Fruit fly (Drosophila melanogaster) whole organism: ENCODE measurements around the gene arg.

Experiments
- EcR ChIP-seq, 2 experiments: fragments of >200 bp; optimal IDR thresholded peaks; 2 replicates each; lab custom pipeline; 2017; ENCODE audit warnings: missing biosample characterization in 2 of 2, missing genetic modification characterization in 2 of 2, missing genetic modification reagents in 2 of 2
- pan ChIP-seq: fragments of >200 bp; optimal IDR thresholded peaks from 2 replicates; lab custom pipeline; 2017
- usp ChIP-seq: fragments of >200 bp; optimal IDR thresholded peaks from 2 replicates; lab custom pipeline; 2017; ENCODE audit warnings: missing biosample characterization, missing genetic modification characterization, mixed read lengths

DNA sequence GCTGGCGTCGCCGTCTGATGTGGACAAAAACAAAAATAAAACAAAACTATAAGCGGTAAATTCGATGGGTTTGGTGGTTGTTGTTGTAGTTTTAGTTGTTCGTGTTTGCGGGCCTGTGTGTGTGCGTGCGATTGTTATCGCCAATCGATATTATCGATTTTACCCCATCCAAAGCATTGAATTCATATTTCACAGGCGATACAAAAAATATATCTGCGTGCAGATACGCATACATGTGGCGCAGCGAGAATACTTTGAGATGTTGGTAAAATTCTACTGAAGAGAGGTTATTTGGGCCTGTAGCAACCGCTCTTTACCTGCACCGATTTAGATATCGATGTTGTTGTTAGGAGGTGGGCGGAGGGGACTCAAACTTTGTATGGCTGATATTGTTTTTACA is 12.4 kb downstream of the arg start:
- TF ChIP-seq pan (no peak), usp (GFP tag; lab: Kevin White, UChicago) (no peak), EcR (GFP tag; optimal IDR thresholded peaks at IDR 0.05; lab: Kevin White, UChicago) (no peak)
